Fruit fly (Drosophila melanogaster) whole organism: ENCODE results near the gene mab-21.

Experiments used
- CG8478 ChIP-seq: fragments of >200 bp; optimal IDR thresholded peaks from 2 replicates; lab custom pipeline; 2018; ENCODE audit warnings: inconsistent platforms
- Dll ChIP-seq: fragments of >200 bp; optimal IDR thresholded peaks from 2 replicates; lab custom pipeline; 2017
- EcR ChIP-seq, 2 experiments: fragments of >200 bp; optimal IDR thresholded peaks; 2 replicates each; lab custom pipeline; 2017; ENCODE audit warnings: missing biosample characterization in 2 of 2, missing genetic modification characterization in 2 of 2, missing genetic modification reagents in 2 of 2
- pan ChIP-seq: fragments of >200 bp; optimal IDR thresholded peaks from 2 replicates; lab custom pipeline; 2017
- psq ChIP-seq: fragments of >200 bp; optimal IDR thresholded peaks from 2 replicates; lab custom pipeline; 2017
- usp ChIP-seq: fragments of >200 bp; optimal IDR thresholded peaks from 2 replicates; lab custom pipeline; 2017; ENCODE audit warnings: missing biosample characterization, missing genetic modification characterization, mixed read lengths

dm6 chrX:6010539-6011268 is 2.3 kb downstream of the mab-21 start:
- TF ChIP-seq psq (lab: Kevin White, UChicago) (no peak), pan (lab: Kevin White, UChicago) (no peak), Dll (no peak), CG8478 (lab: Kevin White, UChicago) (no peak), usp (GFP tag; lab: Kevin White, UChicago) (no peak), EcR (GFP tag; optimal IDR thresholded peaks at IDR 0.05; lab: Kevin White, UChicago) (no peak)
